Worm (Caenorhabditis elegans) whole organism, late embryonic: ENCODE data around the gene C32D5.7.

ENCODE experiments used
- C38D4.7 ChIP-seq: fragments of 200-800 bp; sonication (Bioruptor generic); optimal IDR thresholded peaks from 2 replicates; lab custom pipeline; 2018; ENCODE audit warnings: mild to moderate bottlenecking, missing genetic modification characterization, moderate library complexity, missing compliant biosample characterization
- K02D7.2 ChIP-seq: sonication (generic microtip); optimal IDR thresholded peaks from 2 replicates; lab custom pipeline; 2017; ENCODE audit warnings: mild to moderate bottlenecking, missing genetic modification characterization, missing compliant biosample characterization
- K09A11.1 ChIP-seq: sonication (generic microtip); optimal IDR thresholded peaks from 2 replicates; lab custom pipeline; 2017; ENCODE audit warnings: antibody characterized with exemption, mild to moderate bottlenecking, missing genetic modification characterization, missing compliant biosample characterization; ENCODE audit not compliant: insufficient read depth
- T23F11.4 ChIP-seq: fragments of 200-800 bp; sonication (Bioruptor generic); optimal IDR thresholded peaks from 2 replicates; lab custom pipeline; 2018; ENCODE audit warnings: mild to moderate bottlenecking, missing genetic modification characterization, missing compliant biosample characterization
- Y22D7AL.16 ChIP-seq: sonication (generic microtip); optimal IDR thresholded peaks from 2 replicates; lab custom pipeline; 2016; ENCODE audit warnings: missing genetic modification characterization, missing compliant biosample characterization
- ahr-1 ChIP-seq: sonication (generic microtip); optimal IDR thresholded peaks from 2 replicates; lab custom pipeline; 2016; ENCODE audit warnings: missing genetic modification characterization, missing compliant biosample characterization
- ama-1 ChIP-seq: fragments of 150-350 bp; optimal IDR thresholded peaks from 2 replicates; lab custom pipeline; 2014
- ceh-18 ChIP-seq: sonication (generic microtip); optimal IDR thresholded peaks from 2 replicates; lab custom pipeline; 2016; ENCODE audit warnings: missing genetic modification characterization, missing compliant biosample characterization
- ceh-2 ChIP-seq: sonication (generic microtip); optimal IDR thresholded peaks from 2 replicates; lab custom pipeline; 2016; ENCODE audit warnings: missing genotype, missing genetic modification characterization, missing compliant biosample characterization
- ceh-24 ChIP-seq: sonication (generic microtip); optimal IDR thresholded peaks from 2 replicates; lab custom pipeline; 2016; ENCODE audit warnings: mild to moderate bottlenecking, missing genetic modification characterization, missing compliant biosample characterization
- ceh-34 ChIP-seq: sonication (generic microtip); optimal IDR thresholded peaks from 2 replicates; lab custom pipeline; 2016; ENCODE audit warnings: mild to moderate bottlenecking, missing genetic modification characterization, missing compliant biosample characterization
- ceh-45 ChIP-seq: fragments of 200-800 bp; sonication (Bioruptor generic); IDR thresholded peaks from 2 replicates; pipeline ENCODE4 v1.3.6; 2022; ENCODE audit warnings: missing genetic modification reagents, missing genetic modification characterization, missing compliant biosample characterization
- ceh-48 ChIP-seq: sonication (generic microtip); optimal IDR thresholded peaks from 2 replicates; lab custom pipeline; 2016; ENCODE audit warnings: missing genetic modification characterization, inconsistent platforms, missing compliant biosample characterization
- ceh-9 ChIP-seq: sonication (generic microtip); optimal IDR thresholded peaks from 2 replicates; lab custom pipeline; 2016; ENCODE audit warnings: mild to moderate bottlenecking, missing genetic modification characterization, inconsistent platforms, missing compliant biosample characterization
- che-1 ChIP-seq: sonication (generic microtip); optimal IDR thresholded peaks from 2 replicates; lab custom pipeline; 2016; ENCODE audit warnings: mild to moderate bottlenecking, missing genetic modification characterization, missing compliant biosample characterization
- dmd-4 ChIP-seq: sonication (generic microtip); optimal IDR thresholded peaks from 2 replicates; lab custom pipeline; 2016; ENCODE audit warnings: borderline replicate concordance, missing genetic modification characterization, missing compliant biosample characterization
- dve-1 ChIP-seq: sonication (generic microtip); optimal IDR thresholded peaks from 2 replicates; lab custom pipeline; 2017; ENCODE audit warnings: antibody characterized with exemption, mild to moderate bottlenecking, missing genetic modification characterization, missing compliant biosample characterization
- elt-2 ChIP-seq: sonication (generic microtip); optimal IDR thresholded peaks from 2 replicates; lab custom pipeline; 2016; ENCODE audit warnings: missing genetic modification reagents, missing genetic modification characterization, missing compliant biosample characterization
- elt-4 ChIP-seq: sonication (generic microtip); optimal IDR thresholded peaks from 2 replicates; lab custom pipeline; 2016; ENCODE audit warnings: missing genetic modification characterization, missing compliant biosample characterization
- ets-4 ChIP-seq: sonication (generic microtip); optimal IDR thresholded peaks from 2 replicates; lab custom pipeline; 2016; ENCODE audit warnings: missing genetic modification characterization, missing compliant biosample characterization
- eyg-1 ChIP-seq: sonication (generic microtip); optimal IDR thresholded peaks from 2 replicates; lab custom pipeline; 2016; ENCODE audit warnings: missing genotype, missing genetic modification characterization, missing compliant biosample characterization
- fax-1 ChIP-seq: sonication (generic microtip); optimal IDR thresholded peaks from 2 replicates; lab custom pipeline; 2016; ENCODE audit warnings: missing genotype, missing genetic modification characterization, missing compliant biosample characterization
- fkh-6 ChIP-seq: sonication (generic microtip); optimal IDR thresholded peaks from 2 replicates; lab custom pipeline; 2016; ENCODE audit warnings: missing genetic modification characterization, missing compliant biosample characterization
- gmeb-2 ChIP-seq: sonication (generic microtip); optimal IDR thresholded peaks from 2 replicates; lab custom pipeline; 2016; ENCODE audit warnings: missing genetic modification characterization, inconsistent platforms, missing compliant biosample characterization
- hlh-13 ChIP-seq: fragments of 200-800 bp; sonication (Bioruptor generic); optimal IDR thresholded peaks from 2 replicates; lab custom pipeline; 2018; ENCODE audit warnings: mild to moderate bottlenecking, missing genetic modification characterization, missing compliant biosample characterization
- hlh-15 ChIP-seq: sonication (generic microtip); optimal IDR thresholded peaks from 2 replicates; lab custom pipeline; 2016; ENCODE audit warnings: missing genetic modification characterization, missing compliant biosample characterization
- hlh-30 ChIP-seq: sonication (generic microtip); optimal IDR thresholded peaks from 2 replicates; lab custom pipeline; 2017; ENCODE audit warnings: antibody characterized with exemption, missing genetic modification characterization, missing compliant biosample characterization; ENCODE audit not compliant: insufficient read depth
- lim-6 ChIP-seq: sonication (generic microtip); optimal IDR thresholded peaks from 2 replicates; lab custom pipeline; 2016; ENCODE audit warnings: missing genetic modification characterization, missing compliant biosample characterization
- lin-11 ChIP-seq: fragments of 200-800 bp; sonication (Bioruptor generic); optimal IDR thresholded peaks from 2 replicates; lab custom pipeline; 2018; ENCODE audit warnings: mild to moderate bottlenecking, missing genetic modification characterization, missing compliant biosample characterization
- nfya-1 ChIP-seq: sonication (generic microtip); optimal IDR thresholded peaks from 2 replicates; lab custom pipeline; 2017; ENCODE audit warnings: missing genetic modification characterization, mild to moderate bottlenecking, missing compliant biosample characterization, antibody characterized with exemption, moderate library complexity
- nhr-11 ChIP-seq: fragments of 150-350 bp; optimal IDR thresholded peaks from 2 replicates; lab custom pipeline; 2014; ENCODE audit warnings: missing biosample characterization, missing genetic modification characterization
- npax-4 ChIP-seq: sonication (generic microtip); optimal IDR thresholded peaks from 2 replicates; lab custom pipeline; 2016; ENCODE audit warnings: missing genetic modification characterization, missing compliant biosample characterization
- pag-3 ChIP-seq: sonication (generic microtip); optimal IDR thresholded peaks from 2 replicates; lab custom pipeline; 2016; ENCODE audit warnings: missing compliant biosample characterization, missing genetic modification characterization, borderline replicate concordance
- pha-4 ChIP-seq: fragments of 150-350 bp; optimal IDR thresholded peaks from 2 replicates; lab custom pipeline; 2018; ENCODE audit warnings: missing biosample characterization, missing genetic modification reagents, missing genetic modification characterization
- pqm-1 ChIP-seq: sonication (generic microtip); optimal IDR thresholded peaks from 2 replicates; lab custom pipeline; 2016; ENCODE audit warnings: missing genetic modification characterization, missing compliant biosample characterization
- pros-1 ChIP-seq: fragments of 150-350 bp; optimal IDR thresholded peaks from 2 replicates; lab custom pipeline; 2014; ENCODE audit warnings: missing biosample characterization, missing genetic modification reagents, missing genetic modification characterization
- sdc-2 ChIP-seq: sonication (generic microtip); optimal IDR thresholded peaks from 2 replicates; lab custom pipeline; 2016; ENCODE audit warnings: missing genotype, missing genetic modification characterization, missing compliant biosample characterization
- sox-2 ChIP-seq: fragments of 200-800 bp; sonication (Bioruptor generic); IDR thresholded peaks from 2 replicates; pipeline ENCODE4 v1.3.6; 2022; ENCODE audit warnings: missing genetic modification reagents, missing genetic modification characterization, missing compliant biosample characterization
- sox-4 ChIP-seq: sonication (generic microtip); optimal IDR thresholded peaks from 2 replicates; lab custom pipeline; 2017; ENCODE audit warnings: mild to moderate bottlenecking, missing genetic modification characterization, inconsistent platforms, missing compliant biosample characterization
- tbx-7 ChIP-seq: sonication (generic microtip); optimal IDR thresholded peaks from 2 replicates; lab custom pipeline; 2016; ENCODE audit warnings: missing genotype, missing genetic modification characterization, missing compliant biosample characterization
- unc-55 ChIP-seq: sonication (generic microtip); optimal IDR thresholded peaks from 2 replicates; lab custom pipeline; 2017; ENCODE audit warnings: missing biosample characterization, missing genetic modification reagents, missing genetic modification characterization
- unc-86 ChIP-seq: sonication (generic microtip); optimal IDR thresholded peaks from 2 replicates; lab custom pipeline; 2016; ENCODE audit warnings: missing genetic modification characterization, missing compliant biosample characterization
- zip-5 ChIP-seq: sonication (generic microtip); optimal IDR thresholded peaks from 2 replicates; lab custom pipeline; 2016; ENCODE audit warnings: missing genetic modification characterization, missing compliant biosample characterization
- ztf-16 ChIP-seq: sonication (generic microtip); optimal IDR thresholded peaks from 2 replicates; lab custom pipeline; 2017; ENCODE audit warnings: missing genetic modification characterization, missing compliant biosample characterization

The C32D5.7 gene

ce11 chrII:6294261-6294660, 45.6 kb downstream of the C32D5.7 start, which contains the start of gene mps-1:
TSS of gene mps-1 (minus strand) at chrII:6294361.
- TF ChIP-seq Y22D7AL.16 (tag; lab: Kevin White, UChicago) (no peak), ceh-48 (tag; lab: Kevin White, UChicago) (no peak), ceh-24 (tag; lab: Kevin White, UChicago) (no peak), hlh-13 (no peak), ceh-18 (no peak), C38D4.7 (GFP tag; lab: Kevin White, UChicago) (no peak), elt-4 (tag; lab: Kevin White, UChicago) (no peak), K02D7.2 (tag; lab: Kevin White, UChicago) (no peak), ceh-2 (tag; lab: Kevin White, UChicago) (no peak), npax-4 (no peak), ceh-9 (tag; lab: Kevin White, UChicago) (no peak), lin-11 (tag; lab: Kevin White, UChicago) (no peak), sdc-2 (tag; lab: Kevin White, UChicago) (no peak), K09A11.1 (tag; lab: Kevin White, UChicago) (no peak), pag-3 (tag; lab: Kevin White, UChicago) (no peak), nhr-11 (tag; lab: Kevin White, UChicago) (no peak), ets-4 (tag; lab: Kevin White, UChicago) (no peak), ztf-16 (tag; lab: Kevin White, UChicago) (no peak)

DNA sequence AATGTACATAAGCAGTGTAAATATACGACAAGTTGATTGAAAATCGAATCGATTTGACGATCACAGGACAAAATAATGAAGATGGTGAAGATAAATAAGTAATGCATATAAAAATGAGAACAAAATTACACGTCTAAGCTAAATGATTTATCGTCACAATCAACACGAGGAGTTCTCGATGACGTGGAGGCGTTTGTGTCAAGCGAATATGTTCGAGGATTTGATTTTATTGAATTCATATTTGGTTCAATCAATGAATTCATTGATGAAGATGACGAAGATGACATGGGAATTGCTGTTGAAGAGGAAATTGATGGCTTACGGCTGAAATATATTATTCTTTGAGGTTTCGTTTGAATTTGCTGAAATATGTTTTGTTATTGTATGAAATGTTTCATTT, 47.3 kb downstream of the C32D5.7 start, which contains the start of gene nyn-3:
Gene nyn-3 (minus strand): TSS at position 101 of the 400 bp plus-strand sequence.
- no peak for TF ChIP-seq che-1
- no peak for TF ChIP-seq fax-1 (tag; lab: Kevin White, UChicago)
- TF ChIP-seq npax-4: no peak
- TF ChIP-seq hlh-13: no peak
- no peak for TF ChIP-seq K09A11.1 (tag; lab: Kevin White, UChicago)
- TF ChIP-seq pqm-1 (tag; lab: Kevin White, UChicago): no peak
- no peak for TF ChIP-seq hlh-30 (tag; lab: Kevin White, UChicago)
- TF ChIP-seq sox-2: no peak
- no peak for TF ChIP-seq ceh-18
- no peak for TF ChIP-seq pha-4 (tag; lab: Kevin White, UChicago)
- no peak for TF ChIP-seq ztf-16 (tag; lab: Kevin White, UChicago)
- TF ChIP-seq ceh-34 (tag; lab: Kevin White, UChicago): no peak
- no peak for TF ChIP-seq Y22D7AL.16 (tag; lab: Kevin White, UChicago)
- TF ChIP-seq eyg-1 (tag; lab: Kevin White, UChicago): no peak
- no peak for TF ChIP-seq lim-6 (tag; lab: Kevin White, UChicago)
- TF ChIP-seq, all 69 proteins: peak for 0

- TF ChIP-seq ztf-16 (tag; lab: Kevin White, UChicago) (no peak), hlh-13 (no peak), sox-4 (tag; lab: Kevin White, UChicago) (no peak), lin-11 (tag; lab: Kevin White, UChicago) (no peak), elt-2 (peak; percentile 82), fax-1 (tag; lab: Kevin White, UChicago) (no peak), unc-55 (peak; percentile 70), unc-86 (tag; lab: Kevin White, UChicago) (no peak)
Measured at ce11 chrII:6290047-6290582, 49.7 kb downstream of the C32D5.7 start, which contains the start of gene upb-1. TSS of gene upb-1 (minus strand) at chrII:6290097.

- no peak for TF ChIP-seq ama-1 (lab: Kevin White, UChicago)
- no peak for TF ChIP-seq hlh-15 (tag; lab: Kevin White, UChicago)
- TF ChIP-seq ceh-48 (tag; lab: Kevin White, UChicago): no peak
- no peak for TF ChIP-seq T23F11.4 (GFP tag; lab: Kevin White, UChicago)
- no peak for TF ChIP-seq dve-1 (tag; lab: Kevin White, UChicago)
- no peak for TF ChIP-seq dmd-4 (tag; lab: Kevin White, UChicago)
- TF ChIP-seq gmeb-2 (tag; lab: Kevin White, UChicago): no peak
- no peak for TF ChIP-seq hlh-30 (tag; lab: Kevin White, UChicago)
- TF ChIP-seq ztf-16 (tag; lab: Kevin White, UChicago): no peak
- TF ChIP-seq tbx-7 (tag; lab: Kevin White, UChicago): no peak
- no peak for TF ChIP-seq ceh-34 (tag; lab: Kevin White, UChicago)
- TF ChIP-seq hlh-13: no peak
- TF ChIP-seq fkh-6: no peak
- TF ChIP-seq zip-5: no peak
- TF ChIP-seq ceh-45 (GFP tag; lab: Robert Waterston, UW): no peak
- TF ChIP-seq ahr-1 (tag; lab: Kevin White, UChicago): no peak
- TF ChIP-seq sox-4 (tag; lab: Kevin White, UChicago): no peak
- no peak for TF ChIP-seq pros-1
- TF ChIP-seq nfya-1 (tag; lab: Kevin White, UChicago): no peak
Measured at ce11 chrII:6288104-6288503, 51.7 kb downstream of the C32D5.7 start.
